Fruit fly (Drosophila melanogaster) whole organism, embryonic: ENCODE data around the gene CG13928.

Source experiments
- ATbp ChIP-seq: fragments of 200-800 bp; sonication (Bioruptor generic); optimal IDR thresholded peaks from 2 replicates; lab custom pipeline; 2017; ENCODE audit warnings: missing biosample characterization, mild to moderate bottlenecking, missing genetic modification characterization, missing genetic modification reagents
- Atf-2 ChIP-seq: fragments of 200-800 bp; sonication (Bioruptor generic); optimal IDR thresholded peaks from 2 replicates; lab custom pipeline; 2016; ENCODE audit warnings: missing biosample characterization, missing genetic modification characterization
- CG10267 ChIP-seq: fragments of 200-800 bp; sonication (Bioruptor generic); optimal IDR thresholded peaks from 2 replicates; lab custom pipeline; 2018; ENCODE audit warnings: missing biosample characterization, mild to moderate bottlenecking, missing genetic modification characterization, moderate library complexity
- CG10959 ChIP-seq: fragments of 200-800 bp; sonication (Bioruptor generic); IDR thresholded peaks from 2 replicates; pipeline ENCODE4 v1.3.6; 2022; ENCODE audit warnings: missing biosample characterization, missing genetic modification characterization
- CG11247 ChIP-seq: fragments of 200-800 bp; sonication (Bioruptor generic); IDR thresholded peaks from 2 replicates; pipeline ENCODE4 v1.3.6; 2022; ENCODE audit warnings: missing biosample characterization, missing genetic modification characterization
- CG11398 ChIP-seq: fragments of 200-800 bp; sonication (Bioruptor generic); optimal IDR thresholded peaks from 2 replicates; lab custom pipeline; 2016; ENCODE audit warnings: missing biosample characterization, missing genetic modification characterization
- CG12299 ChIP-seq: fragments of 200-800 bp; sonication (Bioruptor generic); optimal IDR thresholded peaks from 2 replicates; lab custom pipeline; 2018; ENCODE audit warnings: missing biosample characterization, mild to moderate bottlenecking, missing genetic modification characterization
- CG1602 ChIP-seq: fragments of 200-800 bp; sonication (Bioruptor generic); optimal IDR thresholded peaks from 3 replicates; lab custom pipeline; 2016; ENCODE audit warnings: missing biosample characterization, missing genetic modification characterization
- CG1603 ChIP-seq: fragments of 200-800 bp; sonication (Bioruptor generic); optimal IDR thresholded peaks from 2 replicates; lab custom pipeline; 2019; ENCODE audit warnings: missing biosample characterization, mild to moderate bottlenecking, missing genetic modification characterization, moderate library complexity
- CG18764 ChIP-seq: fragments of 200-800 bp; sonication (Bioruptor generic); optimal IDR thresholded peaks from 3 replicates; lab custom pipeline; 2016; ENCODE audit warnings: missing biosample characterization, missing genetic modification characterization
- CG31365 ChIP-seq: fragments of 200-800 bp; sonication (Bioruptor generic); optimal IDR thresholded peaks from 2 replicates; lab custom pipeline; 2018; ENCODE audit warnings: missing biosample characterization, mild to moderate bottlenecking, missing genetic modification characterization
- CG3163 ChIP-seq: fragments of 200-800 bp; sonication (Bioruptor generic); optimal IDR thresholded peaks from 3 replicates; lab custom pipeline; 2016; ENCODE audit warnings: missing biosample characterization, missing genetic modification characterization
- CG34224 ChIP-seq: fragments of 200-800 bp; sonication (Bioruptor generic); IDR thresholded peaks from 3 replicates; pipeline ENCODE4 v1.3.6; 2022; ENCODE audit warnings: missing biosample characterization, missing genetic modification characterization; ENCODE audit not compliant: partially characterized antibody
- CG4282 ChIP-seq: fragments of 200-800 bp; sonication (Bioruptor generic); optimal IDR thresholded peaks from 2 replicates; lab custom pipeline; 2016; ENCODE audit warnings: missing biosample characterization, missing genetic modification characterization
- CG4360 ChIP-seq: fragments of 200-800 bp; sonication (Bioruptor generic); IDR thresholded peaks from 2 replicates; pipeline ENCODE4 v1.3.6; 2022; ENCODE audit warnings: missing biosample characterization, missing genetic modification characterization
- CG4617 ChIP-seq: fragments of 200-800 bp; sonication (Bioruptor generic); optimal IDR thresholded peaks from 3 replicates; lab custom pipeline; 2016; ENCODE audit warnings: missing biosample characterization, missing genetic modification characterization, borderline replicate concordance
- CG4707 ChIP-seq: fragments of 200-800 bp; sonication (Bioruptor generic); optimal IDR thresholded peaks from 2 replicates; lab custom pipeline; 2018; ENCODE audit warnings: missing biosample characterization, mild to moderate bottlenecking, missing genetic modification characterization, moderate library complexity
- CG7271 ChIP-seq: fragments of 200-800 bp; sonication (Bioruptor generic); optimal IDR thresholded peaks from 2 replicates; lab custom pipeline; 2018; ENCODE audit warnings: missing biosample characterization, mild to moderate bottlenecking, missing genetic modification characterization, moderate library complexity
- CkIIα-i1 ChIP-seq: fragments of 200-800 bp; sonication (Bioruptor generic); IDR thresholded peaks from 2 replicates; pipeline ENCODE4 v1.3.6; 2022; ENCODE audit warnings: missing biosample characterization, missing genetic modification characterization
- Ets65A ChIP-seq: fragments of 200-800 bp; sonication (Bioruptor generic); peaks from one replicate; lab custom pipeline; 2016; ENCODE audit warnings: missing biosample characterization, missing genetic modification characterization
- Fer2 ChIP-seq: fragments of 200-800 bp; sonication (Bioruptor generic); optimal IDR thresholded peaks from 2 replicates; lab custom pipeline; 2018; ENCODE audit warnings: missing biosample characterization, mild to moderate bottlenecking, missing genetic modification characterization, moderate library complexity
- Gsc ChIP-seq: fragments of 200-800 bp; sonication (Bioruptor generic); IDR thresholded peaks from 2 replicates; pipeline ENCODE4 v1.3.6; 2022; ENCODE audit warnings: missing biosample characterization, missing genetic modification characterization
- Hr39 ChIP-seq: fragments of >200 bp; optimal IDR thresholded peaks from 2 replicates; lab custom pipeline; 2017
- NFAT ChIP-seq: fragments of 200-800 bp; sonication (Bioruptor generic); IDR thresholded peaks from 2 replicates; pipeline ENCODE4 v1.3.6; 2022; ENCODE audit warnings: missing biosample characterization, missing genetic modification characterization
- Opbp ChIP-seq: fragments of 200-800 bp; sonication (Bioruptor generic); IDR thresholded peaks from 3 replicates; pipeline ENCODE4 v1.3.6; 2022; ENCODE audit warnings: missing biosample characterization, missing genetic modification characterization; ENCODE audit not compliant: partially characterized antibody
- Poxn ChIP-seq: fragments of 200-800 bp; sonication (Bioruptor generic); IDR thresholded peaks from 2 replicates; pipeline ENCODE4 v1.3.6; 2022; ENCODE audit warnings: missing biosample characterization, missing genetic modification characterization
- Scr ChIP-seq: fragments of 200-800 bp; sonication (Bioruptor generic); IDR thresholded peaks from 2 replicates; pipeline ENCODE4 v1.3.6; 2022; ENCODE audit warnings: missing biosample characterization, missing genetic modification characterization; ENCODE audit not compliant: partially characterized antibody
- Six4 ChIP-seq: fragments of 200-800 bp; sonication (Bioruptor generic); optimal IDR thresholded peaks from 2 replicates; lab custom pipeline; 2016; ENCODE audit warnings: missing biosample characterization, missing genetic modification characterization
- Trl ChIP-seq, 3 experiments: fragments of >200 bp in 2 of 3; fragments of 200-800 bp in 1 of 3; sonication (Bioruptor generic) in 1 of 3; optimal IDR thresholded peaks; 2 replicates in 1 of 3; 3 replicates in 2 of 3; lab custom pipeline; 2016 to 2017; ENCODE audit warnings: missing biosample characterization in 1 of 3, missing genetic modification characterization in 1 of 3
- Xrp1 ChIP-seq: fragments of 200-800 bp; sonication (Bioruptor generic); IDR thresholded peaks from 2 replicates; pipeline ENCODE4 v1.3.6; 2022; ENCODE audit warnings: missing biosample characterization, missing genetic modification characterization
- cas ChIP-seq: fragments of 200-800 bp; sonication (Bioruptor generic); IDR thresholded peaks from 2 replicates; pipeline ENCODE4 v1.3.6; 2022; ENCODE audit warnings: missing biosample characterization, missing genetic modification characterization
- corto ChIP-seq: fragments of 200-800 bp; sonication (Bioruptor generic); optimal IDR thresholded peaks from 2 replicates; lab custom pipeline; 2016; ENCODE audit warnings: missing biosample characterization, mild to moderate bottlenecking, missing genetic modification characterization, moderate library complexity
- gsb-n ChIP-seq: fragments of 200-800 bp; sonication (Bioruptor generic); optimal IDR thresholded peaks from 3 replicates; lab custom pipeline; 2018; ENCODE audit warnings: missing biosample characterization, mild to moderate bottlenecking, missing genetic modification characterization
- hth ChIP-seq: fragments of >200 bp; optimal IDR thresholded peaks from 2 replicates; lab custom pipeline; 2017; ENCODE audit warnings: inconsistent platforms
- inv ChIP-seq: fragments of 200-800 bp; sonication (Bioruptor generic); IDR thresholded peaks from 2 replicates; pipeline ENCODE4 v1.3.6; 2022; ENCODE audit warnings: missing biosample characterization, missing genetic modification characterization; ENCODE audit not compliant: partially characterized antibody
- lbe ChIP-seq: fragments of 200-800 bp; sonication (Bioruptor generic); optimal IDR thresholded peaks from 2 replicates; lab custom pipeline; 2016; ENCODE audit warnings: missing biosample characterization, mild to moderate bottlenecking, missing genetic modification characterization
- p53 ChIP-seq: fragments of 200-800 bp; sonication (Bioruptor generic); optimal IDR thresholded peaks from 2 replicates; lab custom pipeline; 2016; ENCODE audit warnings: missing biosample characterization, missing genetic modification characterization
- rib ChIP-seq: fragments of 200-800 bp; sonication (Bioruptor generic); IDR thresholded peaks from 2 replicates; pipeline ENCODE4 v1.3.6; 2022; ENCODE audit warnings: missing biosample characterization, missing genetic modification characterization
- scrt ChIP-seq: fragments of 200-800 bp; sonication (Bioruptor generic); optimal IDR thresholded peaks from 2 replicates; lab custom pipeline; 2018; ENCODE audit warnings: missing biosample characterization, mild to moderate bottlenecking, missing genetic modification characterization, moderate library complexity
- seq ChIP-seq: fragments of 200-800 bp; sonication (Bioruptor generic); IDR thresholded peaks from 2 replicates; pipeline ENCODE4 v1.3.6; 2022; ENCODE audit warnings: missing biosample characterization, missing genetic modification characterization
- sima ChIP-seq: fragments of 200-800 bp; sonication (Bioruptor generic); optimal IDR thresholded peaks from 2 replicates; lab custom pipeline; 2016; ENCODE audit warnings: missing biosample characterization, missing genetic modification characterization
- slp2 ChIP-seq: fragments of 200-800 bp; sonication (Bioruptor generic); optimal IDR thresholded peaks from 2 replicates; lab custom pipeline; 2016; ENCODE audit warnings: missing biosample characterization, missing genetic modification characterization
- sqz ChIP-seq: fragments of 200-800 bp; sonication (Bioruptor generic); optimal IDR thresholded peaks from 3 replicates; lab custom pipeline; 2018; ENCODE audit warnings: missing biosample characterization, mild to moderate bottlenecking, missing genetic modification characterization
- tio ChIP-seq: fragments of 200-800 bp; sonication (Bioruptor generic); optimal IDR thresholded peaks from 2 replicates; lab custom pipeline; 2017; ENCODE audit warnings: missing biosample characterization, missing genetic modification characterization, inconsistent platforms
- tll ChIP-seq, 2 experiments: fragments of 200-800 bp in 1 of 2; fragments of >200 bp in 1 of 2; sonication (Bioruptor generic) in 1 of 2; optimal IDR thresholded peaks; 2 replicates each; lab custom pipeline; 2017 to 2019; ENCODE audit warnings: missing biosample characterization in 2 of 2, missing genetic modification characterization in 2 of 2, mild to moderate bottlenecking in 1 of 2, moderate library complexity in 1 of 2
- trem ChIP-seq: fragments of 200-800 bp; optimal IDR thresholded peaks from 3 replicates; lab custom pipeline; 2019; ENCODE audit warnings: missing biosample characterization, mild to moderate bottlenecking, missing genetic modification characterization, moderate library complexity
- trh ChIP-seq: fragments of 200-800 bp; sonication (Bioruptor generic); optimal IDR thresholded peaks from 2 replicates; lab custom pipeline; 2016; ENCODE audit warnings: missing biosample characterization, missing genetic modification characterization
- vfl ChIP-seq: fragments of 200-800 bp; sonication (Bioruptor generic); optimal IDR thresholded peaks from 2 replicates; lab custom pipeline; 2016; ENCODE audit warnings: missing biosample characterization, missing genetic modification characterization
- wdn ChIP-seq: fragments of 200-800 bp; sonication (Bioruptor generic); IDR thresholded peaks from 2 replicates; pipeline ENCODE4 v1.3.6; 2022; ENCODE audit warnings: missing biosample characterization, missing genetic modification characterization
- zen2 ChIP-seq: fragments of 200-800 bp; sonication (Bioruptor generic); IDR thresholded peaks from 3 replicates; pipeline ENCODE4 v1.3.6; 2022; ENCODE audit warnings: missing biosample characterization, missing genetic modification characterization; ENCODE audit not compliant: partially characterized antibody

Gene CG13928

dm6 chr3L:1644920-1645567, 16.9 kb upstream of the CG13928 start, which contains the start of the genes alphaCOP and CG13919 (continued):
- peak; percentile 96 for TF ChIP-seq NFAT (GFP tag; lab: Robert Waterston, UW)
- peak; percentile 81 for TF ChIP-seq CG11398 (GFP tag; lab: Kevin White, UChicago)
- peak; percentile 93 for TF ChIP-seq Six4 (GFP tag; lab: Kevin White, UChicago)
- peak; percentile 92 for TF ChIP-seq CG7271 (tag; lab: Kevin White, UChicago)
- TF ChIP-seq hth: no peak
- TF ChIP-seq Fer2 (tag; lab: Kevin White, UChicago): peak; percentile 89
- TF ChIP-seq zen2 (GFP tag; lab: Robert Waterston, UW): no peak
- peak; percentile 79 for TF ChIP-seq CG10959 (GFP tag; lab: Robert Waterston, UW)
- TF ChIP-seq sqz: no peak
- TF ChIP-seq CG18764 (GFP tag; lab: Kevin White, UChicago): peak; percentile 88
- TF ChIP-seq rib (GFP tag; lab: Robert Waterston, UW): peak; percentile 97
- TF ChIP-seq cas (GFP tag; lab: Robert Waterston, UW): peak; percentile 93
- TF ChIP-seq CG4707 (GFP tag; lab: Kevin White, UChicago): peak; percentile 92
- peak; percentile 92 for TF ChIP-seq Poxn (GFP tag; lab: Robert Waterston, UW)
- peak; percentile 96 for TF ChIP-seq lbe (GFP tag; lab: Kevin White, UChicago)
- no peak for TF ChIP-seq Scr (GFP tag; lab: Robert Waterston, UW)
- TF ChIP-seq Gsc (GFP tag; lab: Robert Waterston, UW): peak; percentile 87
- peak; percentile 96 for TF ChIP-seq seq (GFP tag; lab: Robert Waterston, UW)
- TF ChIP-seq p53 (GFP tag; lab: Kevin White, UChicago): peak; percentile 60
- TF ChIP-seq CG4617 (GFP tag; lab: Kevin White, UChicago): peak; percentile 98
- TF ChIP-seq sima (GFP tag; lab: Kevin White, UChicago): peak; percentile 69
- TF ChIP-seq corto: peak; percentile 93
- TF ChIP-seq inv: 0 out of 2 replicates have a peak, but pooled peaks have one; percentile 12
- peak; percentile 23 for TF ChIP-seq Hr39 (lab: Kevin White, UChicago)
- peak; percentile 60 for TF ChIP-seq CG3163 (GFP tag; lab: Kevin White, UChicago)
- TF ChIP-seq trh (GFP tag; lab: Kevin White, UChicago): peak; percentile 95
- 0 out of 3 replicates have a peak, but pooled peaks have one; percentile 38 for TF ChIP-seq CG34224 (GFP tag; lab: Robert Waterston, UW)
- TF ChIP-seq CG1602 (GFP tag; lab: Kevin White, UChicago): peak; percentile 98
- peak; percentile 100 for TF ChIP-seq CG10267 (tag; lab: Kevin White, UChicago)
- peak; percentile 76 for TF ChIP-seq CG4360
- peak; percentile 92 for TF ChIP-seq CG12299 (tag; lab: Kevin White, UChicago)
- no peak for TF ChIP-seq Trl (optimal IDR thresholded peaks at IDR 0.05; lab: Kevin White, UChicago)
- peak; percentile 92 for TF ChIP-seq Trl (GFP tag; optimal IDR thresholded peaks at IDR 0.05; lab: Kevin White, UChicago)
- peak; percentile 65 for TF ChIP-seq CG31365 (tag; lab: Kevin White, UChicago)
- peak; percentile 99 for TF ChIP-seq Ets65A (GFP tag; lab: Kevin White, UChicago)
- peak; percentile 56 for TF ChIP-seq CG4282 (GFP tag; lab: Kevin White, UChicago)
- TF ChIP-seq wdn (GFP tag; lab: Robert Waterston, UW): peak; percentile 96
- peak; percentile 98 for TF ChIP-seq Xrp1 (GFP tag; lab: Robert Waterston, UW)
- peak; percentile 83 for TF ChIP-seq scrt (GFP tag; lab: Kevin White, UChicago)
- peak; percentile 97 for TF ChIP-seq gsb-n (tag; lab: Kevin White, UChicago)
- TF ChIP-seq vfl: peak; percentile 94
- peak; percentile 78 for TF ChIP-seq CkIIα-i1 (GFP tag; lab: Robert Waterston, UW)
- no peak for TF ChIP-seq Opbp (GFP tag; lab: Robert Waterston, UW)
- no peak for TF ChIP-seq tio (GFP tag; lab: Kevin White, UChicago)
- peak; percentile 93 for TF ChIP-seq ATbp (GFP tag; lab: Kevin White, UChicago)
- TF ChIP-seq tll (GFP tag; optimal IDR thresholded peaks at IDR 0.05; lab: Kevin White, UChicago): peak in 1 of 2 experiments; percentile 62
- peak; percentile 86 for TF ChIP-seq CG1603 (tag; lab: Kevin White, UChicago)
- TF ChIP-seq CG11247 (GFP tag; lab: Robert Waterston, UW): peak; percentile 94
- peak; percentile 87 for TF ChIP-seq slp2 (GFP tag; lab: Kevin White, UChicago)
- TF ChIP-seq Atf-2 (GFP tag; lab: Kevin White, UChicago): peak; percentile 89
- TF ChIP-seq trem: peak; percentile 92
